Fruit fly (Drosophila melanogaster) whole organism, wandering third instar larva: Measurements from ENCODE around the gene CG15914.
A peak's percentile ranks its signal among the peaks of the same experiment; 100 is the strongest.

Source experiments
- Abd-B ChIP-seq: fragments of >200 bp; optimal IDR thresholded peaks from 2 replicates; lab custom pipeline; 2017; ENCODE audit warnings: missing biosample characterization, missing genetic modification characterization
- CG32264 ChIP-seq: fragments of 200-800 bp; sonication (Bioruptor generic); optimal IDR thresholded peaks from 2 replicates; lab custom pipeline; 2016; ENCODE audit warnings: missing biosample characterization, missing genetic modification characterization
- CG9705 ChIP-seq: fragments of 200-800 bp; sonication (Bioruptor generic); optimal IDR thresholded peaks from 2 replicates; lab custom pipeline; 2018; ENCODE audit warnings: missing biosample characterization, mild to moderate bottlenecking, missing genetic modification characterization
- CrebA ChIP-seq: fragments of 200-800 bp; sonication (Bioruptor generic); optimal IDR thresholded peaks from 2 replicates; lab custom pipeline; 2016; ENCODE audit warnings: missing biosample characterization, mild to moderate bottlenecking, missing genetic modification characterization, borderline replicate concordance
- Dfd ChIP-seq: fragments of >200 bp; optimal IDR thresholded peaks from 2 replicates; lab custom pipeline; 2017; ENCODE audit warnings: missing biosample characterization, missing genetic modification characterization
- Dif ChIP-seq: fragments of 200-275, 200-300 bp; sonication (Bioruptor generic); optimal IDR thresholded peaks from 2 replicates; lab custom pipeline; 2018; ENCODE audit warnings: missing biosample characterization, missing genetic modification characterization; ENCODE audit not compliant: partially characterized antibody
- GATAd ChIP-seq: sonication (Bioruptor generic); optimal IDR thresholded peaks from 2 replicates; lab custom pipeline; 2016; ENCODE audit warnings: missing biosample characterization, missing genetic modification characterization
- HLH106 ChIP-seq: fragments of 200-800 bp; optimal IDR thresholded peaks from 3 replicates; lab custom pipeline; 2019; ENCODE audit warnings: missing biosample characterization, mild to moderate bottlenecking, missing genetic modification characterization, moderate library complexity
- Hnf4 ChIP-seq: fragments of 200-800 bp; sonication (Bioruptor generic); optimal IDR thresholded peaks from 2 replicates; lab custom pipeline; 2016; ENCODE audit warnings: missing biosample characterization, mild to moderate bottlenecking, missing genetic modification characterization
- Hr78 ChIP-seq: fragments of >200 bp; optimal IDR thresholded peaks from 2 replicates; lab custom pipeline; 2017; ENCODE audit warnings: missing biosample characterization, missing genetic modification characterization
- Hr83 ChIP-seq: fragments of 200-300 bp; sonication (Bioruptor generic); optimal IDR thresholded peaks from 2 replicates; lab custom pipeline; 2016; ENCODE audit warnings: missing biosample characterization, mild to moderate bottlenecking, missing genetic modification characterization, moderate library complexity; ENCODE audit not compliant: poor library complexity, severe bottlenecking
- Jra ChIP-seq: sonication (Bioruptor generic); optimal IDR thresholded peaks from 2 replicates; lab custom pipeline; 2016; ENCODE audit warnings: missing biosample characterization, missing genetic modification characterization
- Mio ChIP-seq: sonication (Bioruptor generic); optimal IDR thresholded peaks from 2 replicates; lab custom pipeline; 2016; ENCODE audit warnings: missing biosample characterization, missing genetic modification characterization
- Myc ChIP-seq: fragments of >200 bp; optimal IDR thresholded peaks from 2 replicates; lab custom pipeline; 2017
- N ChIP-seq: fragments of >200 bp; optimal IDR thresholded peaks from 2 replicates; lab custom pipeline; 2018; ENCODE audit warnings: missing biosample characterization, missing external identifiers, missing genetic modification characterization
- OdsH ChIP-seq: fragments of 200-800 bp; sonication (Bioruptor generic); optimal IDR thresholded peaks from 2 replicates; lab custom pipeline; 2016; ENCODE audit warnings: missing biosample characterization, mild to moderate bottlenecking, missing genetic modification characterization
- Rel ChIP-seq, 2 experiments: fragments of 200-800 bp; sonication (Bioruptor generic) in 1 of 2; optimal IDR thresholded peaks; 2 replicates in 1 of 2; 3 replicates in 1 of 2; lab custom pipeline; 2016 to 2019; ENCODE audit warnings: mild to moderate bottlenecking in 2 of 2, missing biosample characterization in 2 of 2, missing genetic modification characterization in 2 of 2, moderate library complexity in 1 of 2
- Sp1 ChIP-seq: fragments of 200-800 bp; sonication (Bioruptor generic); optimal IDR thresholded peaks from 3 replicates; lab custom pipeline; 2019; ENCODE audit warnings: missing biosample characterization, mild to moderate bottlenecking, missing genetic modification characterization, moderate library complexity
- Vsx2 ChIP-seq: fragments of 200-300, 225-300 bp; sonication (Bioruptor generic); optimal IDR thresholded peaks from 2 replicates; lab custom pipeline; 2018; ENCODE audit warnings: missing biosample characterization, missing genetic modification characterization; ENCODE audit not compliant: partially characterized antibody
- br ChIP-seq: fragments of 200-800 bp; sonication (Bioruptor generic); optimal IDR thresholded peaks from 2 replicates; lab custom pipeline; 2016; ENCODE audit warnings: missing biosample characterization, missing genetic modification characterization
- brk ChIP-seq: fragments of 200-800 bp; sonication (Bioruptor generic); optimal IDR thresholded peaks from 2 replicates; lab custom pipeline; 2016; ENCODE audit warnings: missing biosample characterization, mild to moderate bottlenecking, missing genetic modification characterization
- dl ChIP-seq, 2 experiments: fragments of 175-275, 200-275 bp in 1 of 2; fragments of 200-275 bp in 1 of 2; sonication (Bioruptor generic); optimal IDR thresholded peaks; lab custom pipeline; 2018; ENCODE audit warnings: mild to moderate bottlenecking in 2 of 2, missing biosample characterization in 2 of 2, missing genetic modification characterization in 2 of 2, moderate library complexity in 2 of 2; ENCODE audit not compliant: partially characterized antibody in 2 of 2, insufficient read depth in 1 of 2
- dmrt93B ChIP-seq: fragments of 200-800 bp; sonication (Bioruptor generic); optimal IDR thresholded peaks from 2 replicates; lab custom pipeline; 2018; ENCODE audit warnings: missing biosample characterization, mild to moderate bottlenecking, missing genetic modification characterization
- dsf ChIP-seq: sonication (Bioruptor generic); optimal IDR thresholded peaks from 2 replicates; lab custom pipeline; 2016; ENCODE audit warnings: missing biosample characterization, missing genetic modification characterization, borderline replicate concordance
- ey ChIP-seq: fragments of 200-800 bp; sonication (Bioruptor generic); optimal IDR thresholded peaks from 2 replicates; lab custom pipeline; 2016; ENCODE audit warnings: missing biosample characterization, missing genetic modification characterization
- foxo ChIP-seq, 2 experiments: fragments of 200-800 bp; sonication (Bioruptor generic); optimal IDR thresholded peaks; 2 replicates in 1 of 2; 3 replicates in 1 of 2; lab custom pipeline; 2016 to 2017; ENCODE audit warnings: missing biosample characterization in 2 of 2, missing genetic modification characterization in 2 of 2
- fru ChIP-seq: fragments of 200-800 bp; sonication (Bioruptor generic); optimal IDR thresholded peaks from 3 replicates; lab custom pipeline; 2016; ENCODE audit warnings: missing biosample characterization, mild to moderate bottlenecking, missing genetic modification characterization
- h ChIP-seq: fragments of 200-800 bp; sonication (Bioruptor generic); optimal IDR thresholded peaks from 3 replicates; lab custom pipeline; 2016; ENCODE audit warnings: missing biosample characterization, mild to moderate bottlenecking, missing genetic modification characterization
- jim ChIP-seq: fragments of 175-275, 200-325 bp; sonication (Bioruptor generic); optimal IDR thresholded peaks from 2 replicates; lab custom pipeline; 2016; ENCODE audit warnings: missing biosample characterization, mild to moderate bottlenecking, missing genetic modification characterization
- lola ChIP-seq: fragments of >200 bp; optimal IDR thresholded peaks from 2 replicates; lab custom pipeline; 2017; ENCODE audit warnings: missing biosample characterization, missing genetic modification characterization
- pan ChIP-seq: fragments of >200 bp; optimal IDR thresholded peaks from 2 replicates; lab custom pipeline; 2017
- psq ChIP-seq: fragments of 200-800 bp; sonication (Bioruptor generic); optimal IDR thresholded peaks from 3 replicates; lab custom pipeline; 2017; ENCODE audit warnings: missing biosample characterization, mild to moderate bottlenecking, missing genetic modification characterization, moderate library complexity
- rgr ChIP-seq: fragments of 200-800 bp; sonication (Bioruptor generic); optimal IDR thresholded peaks from 3 replicates; lab custom pipeline; 2016; ENCODE audit warnings: missing biosample characterization, mild to moderate bottlenecking, missing genetic modification characterization
- sage ChIP-seq: fragments of 200-800 bp; sonication (Bioruptor generic); optimal IDR thresholded peaks from 2 replicates; lab custom pipeline; 2016; ENCODE audit warnings: missing biosample characterization, mild to moderate bottlenecking, missing genetic modification characterization
- sv ChIP-seq: fragments of 200-800 bp; sonication (Bioruptor generic); optimal IDR thresholded peaks from 3 replicates; lab custom pipeline; 2016; ENCODE audit warnings: missing biosample characterization, missing genetic modification characterization
- tai ChIP-seq: sonication (Bioruptor generic); optimal IDR thresholded peaks from 2 replicates; lab custom pipeline; 2016; ENCODE audit warnings: missing biosample characterization, missing genetic modification characterization
- usp ChIP-seq: fragments of >200 bp; optimal IDR thresholded peaks from 2 replicates; lab custom pipeline; 2017; ENCODE audit warnings: missing biosample characterization, missing genetic modification characterization
- woc ChIP-seq: sonication (Bioruptor generic); optimal IDR thresholded peaks from 2 replicates; lab custom pipeline; 2016; ENCODE audit warnings: missing biosample characterization, mild to moderate bottlenecking, missing genetic modification characterization

The CG15914 gene

dm6 chrX:15849021-15849420 is 4.2 kb upstream of the CG15914 start, which contains the start of gene sun:
sun (minus strand) TSS chrX:15849258.
- TF ChIP-seq CG32264 (GFP tag; lab: Kevin White, UChicago) (no peak), Rel (GFP tag; optimal IDR thresholded peaks at IDR 0.05; lab: Kevin White, UChicago) (no peak), Rel (tag; optimal IDR thresholded peaks at IDR 0.05; lab: Kevin White, UChicago) (peak; percentile 38)
- TF ChIP-seq, all 38 proteins: peak for 1

DNA sequence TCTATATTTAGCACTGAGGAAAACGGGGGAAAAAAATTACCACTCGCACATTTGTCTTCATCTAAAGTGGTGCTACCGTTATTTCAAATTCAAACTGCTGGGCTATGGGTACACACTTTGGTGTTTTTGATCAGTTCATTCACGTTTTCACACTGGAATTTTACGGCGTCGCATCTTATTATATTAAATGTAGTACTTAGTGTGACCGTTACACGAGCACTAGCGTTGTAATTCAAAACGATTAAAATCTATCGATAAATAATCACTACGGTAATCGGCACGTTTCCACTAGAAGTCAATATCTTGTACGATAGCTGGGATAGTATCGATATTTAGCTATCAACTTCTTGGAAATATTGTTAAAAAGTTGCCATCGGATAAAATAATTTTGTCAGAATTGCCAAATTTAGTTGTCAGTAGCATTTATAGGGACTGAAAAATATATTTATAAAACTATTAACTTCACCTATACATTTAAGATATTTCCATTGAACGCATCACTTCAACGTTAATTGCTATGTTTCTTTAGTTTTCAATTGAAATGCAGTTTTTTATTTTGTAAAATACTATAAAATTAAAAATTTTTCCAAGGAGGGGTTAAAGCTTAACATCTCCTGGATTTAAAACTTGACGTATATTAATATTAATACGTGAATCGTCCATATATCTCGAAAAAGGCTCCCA is 4.5 kb downstream of the CG15914 start, which contains the start of the genes CG46440 and Myb:
Gene CG46440, minus strand, starts transcription at position 223 of the 684 bp plus-strand sequence.
Gene Myb, minus strand, starts transcription at position 223 of the 684 bp plus-strand sequence.
- TF ChIP-seq CrebA (GFP tag; lab: Kevin White, UChicago) (no peak), OdsH (GFP tag; lab: Kevin White, UChicago) (peak; percentile 16), HLH106 (no peak), Mio (GFP tag; lab: Kevin White, UChicago) (no peak), sv (GFP tag; lab: Kevin White, UChicago) (no peak), Dfd (GFP tag; lab: Kevin White, UChicago) (no peak), N (no peak), fru (GFP tag; lab: Kevin White, UChicago) (no peak), usp (GFP tag; lab: Kevin White, UChicago) (no peak), pan (lab: Kevin White, UChicago) (no peak), Vsx2 (no peak), Hr83 (GFP tag; lab: Kevin White, UChicago) (no peak), Sp1 (GFP tag; lab: Kevin White, UChicago) (no peak), sage (peak; percentile 3), Hnf4 (GFP tag; lab: Kevin White, UChicago) (peak; percentile 61), Jra (GFP tag; lab: Kevin White, UChicago) (no peak), woc (GFP tag; lab: Kevin White, UChicago) (peak; percentile 33), dmrt93B (GFP tag; lab: Kevin White, UChicago) (no peak), psq (no peak), h (GFP tag; lab: Kevin White, UChicago) (no peak), Dif (GFP tag; lab: Kevin White, UChicago) (no peak), Hr78 (GFP tag; lab: Kevin White, UChicago) (no peak), br (GFP tag; lab: Kevin White, UChicago) (no peak), Myc (lab: Kevin White, UChicago) (no peak), Abd-B (GFP tag; lab: Kevin White, UChicago) (no peak), GATAd (GFP tag; lab: Kevin White, UChicago) (no peak), brk (no peak), rgr (GFP tag; lab: Kevin White, UChicago) (no peak), CG32264 (GFP tag; lab: Kevin White, UChicago) (no peak), foxo (GFP tag; optimal IDR thresholded peaks at IDR 0.05; lab: Kevin White, UChicago) (peak in 1 of 2 experiments; percentile 24), lola (no peak), Rel (GFP tag; optimal IDR thresholded peaks at IDR 0.05; lab: Kevin White, UChicago) (no peak), Rel (tag; optimal IDR thresholded peaks at IDR 0.05; lab: Kevin White, UChicago) (no peak), CG9705 (GFP tag; lab: Kevin White, UChicago) (no peak), jim (GFP tag; lab: Kevin White, UChicago) (no peak), dsf (GFP tag; lab: Kevin White, UChicago) (no peak), ey (GFP tag; lab: Kevin White, UChicago) (no peak), dl (GFP tag; optimal IDR thresholded peaks at IDR 0.05; lab: Kevin White, UChicago; ENCODE audit: insufficient read depth in 1 of 2, partially characterized antibody in 2 of 2) (no peak), tai (GFP tag; lab: Kevin White, UChicago) (no peak)
